Worm (Caenorhabditis elegans) whole organism, late embryonic: ENCODE measurements around the gene W08E12.8.

ENCODE experiments used
- Y22D7AL.16 ChIP-seq: sonication (generic microtip); optimal IDR thresholded peaks from 2 replicates; lab custom pipeline; 2016; ENCODE audit warnings: missing genetic modification characterization, missing compliant biosample characterization
- ama-1 ChIP-seq: fragments of 150-350 bp; optimal IDR thresholded peaks from 2 replicates; lab custom pipeline; 2014
- che-1 ChIP-seq: sonication (generic microtip); optimal IDR thresholded peaks from 2 replicates; lab custom pipeline; 2016; ENCODE audit warnings: mild to moderate bottlenecking, missing genetic modification characterization, missing compliant biosample characterization
- dmd-4 ChIP-seq: sonication (generic microtip); optimal IDR thresholded peaks from 2 replicates; lab custom pipeline; 2016; ENCODE audit warnings: borderline replicate concordance, missing genetic modification characterization, missing compliant biosample characterization
- dve-1 ChIP-seq: sonication (generic microtip); optimal IDR thresholded peaks from 2 replicates; lab custom pipeline; 2017; ENCODE audit warnings: antibody characterized with exemption, mild to moderate bottlenecking, missing genetic modification characterization, missing compliant biosample characterization
- ets-4 ChIP-seq: sonication (generic microtip); optimal IDR thresholded peaks from 2 replicates; lab custom pipeline; 2016; ENCODE audit warnings: missing genetic modification characterization, missing compliant biosample characterization
- fkh-10 ChIP-seq: fragments of 150-350 bp; optimal IDR thresholded peaks from 2 replicates; lab custom pipeline; 2014; ENCODE audit warnings: missing biosample characterization, missing genetic modification reagents, missing genetic modification characterization
- hlh-6 ChIP-seq: sonication (generic microtip); optimal IDR thresholded peaks from 2 replicates; lab custom pipeline; 2016; ENCODE audit warnings: missing genotype, missing genetic modification characterization, missing compliant biosample characterization
- nfya-1 ChIP-seq: sonication (generic microtip); optimal IDR thresholded peaks from 2 replicates; lab custom pipeline; 2017; ENCODE audit warnings: missing genetic modification characterization, mild to moderate bottlenecking, missing compliant biosample characterization, antibody characterized with exemption, moderate library complexity
- pax-1 ChIP-seq: fragments of 150-350 bp; optimal IDR thresholded peaks from 2 replicates; lab custom pipeline; 2014; ENCODE audit warnings: missing biosample characterization, missing genetic modification characterization
- rnt-1 ChIP-seq: sonication (generic microtip); optimal IDR thresholded peaks from 2 replicates; lab custom pipeline; 2016; ENCODE audit warnings: missing genetic modification characterization, missing compliant biosample characterization
- sox-4 ChIP-seq: sonication (generic microtip); optimal IDR thresholded peaks from 2 replicates; lab custom pipeline; 2017; ENCODE audit warnings: mild to moderate bottlenecking, missing genetic modification characterization, inconsistent platforms, missing compliant biosample characterization
- tbx-2 ChIP-seq: sonication (generic microtip); optimal IDR thresholded peaks from 2 replicates; lab custom pipeline; 2016; ENCODE audit warnings: missing genetic modification characterization, missing compliant biosample characterization
- unc-42 ChIP-seq: sonication (generic microtip); optimal IDR thresholded peaks from 2 replicates; lab custom pipeline; 2016; ENCODE audit warnings: missing genotype, missing genetic modification characterization, missing compliant biosample characterization

DNA sequence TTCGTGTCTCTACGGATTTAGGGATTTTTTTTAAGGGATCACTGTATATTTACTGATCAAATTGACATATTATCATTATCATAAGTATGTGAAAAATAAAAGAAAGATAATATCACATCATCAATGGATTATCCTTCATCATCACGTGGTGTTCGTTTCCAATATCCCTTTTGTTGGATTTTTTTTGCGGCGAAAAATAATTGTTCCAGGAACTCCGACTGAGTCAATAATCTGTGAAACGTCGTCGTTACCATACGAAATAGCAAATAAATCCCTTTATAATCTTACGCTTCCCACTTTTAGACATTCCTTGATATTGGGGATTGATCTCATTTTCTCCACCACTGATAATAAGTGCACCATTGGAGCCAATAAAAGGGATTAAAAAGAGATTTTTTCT, 42.2 kb upstream of the W08E12.8 start:
- no peak for TF ChIP-seq hlh-6
- no peak for TF ChIP-seq dmd-4 (tag; lab: Kevin White, UChicago)
- TF ChIP-seq ama-1 = no peak
- no peak for TF ChIP-seq dve-1 (tag; lab: Kevin White, UChicago)
- TF ChIP-seq nfya-1 (tag; lab: Kevin White, UChicago) = no peak
- TF ChIP-seq fkh-10 (GFP tag; lab: Kevin White, UChicago) = no peak
- TF ChIP-seq pax-1 (tag; lab: Kevin White, UChicago) = no peak
- no peak for TF ChIP-seq unc-42 (tag; lab: Kevin White, UChicago)
- no peak for TF ChIP-seq tbx-2
- TF ChIP-seq rnt-1 (tag; lab: Kevin White, UChicago) = no peak
- no peak for TF ChIP-seq che-1 (tag; lab: Kevin White, UChicago)
- TF ChIP-seq ets-4 (tag; lab: Kevin White, UChicago) = no peak
- no peak for TF ChIP-seq Y22D7AL.16 (tag; lab: Kevin White, UChicago)
- no peak for TF ChIP-seq sox-4 (tag; lab: Kevin White, UChicago)
